Worm (Caenorhabditis elegans) whole organism, L4 larva: Measurements from ENCODE around the gene srw-140.

Experiments
- attf-4 ChIP-seq: sonication (generic microtip); optimal IDR thresholded peaks from 3 replicates; lab custom pipeline; 2017; ENCODE audit warnings: missing biosample characterization, missing genetic modification characterization
- fos-1 ChIP-seq: fragments of 150-350 bp; optimal IDR thresholded peaks from 2 replicates; lab custom pipeline; 2014; ENCODE audit warnings: missing biosample characterization, missing genetic modification characterization
- nhr-77 ChIP-seq: fragments of 150-350 bp; optimal IDR thresholded peaks from 2 replicates; lab custom pipeline; 2014; ENCODE audit warnings: missing biosample characterization, missing genetic modification characterization

DNA sequence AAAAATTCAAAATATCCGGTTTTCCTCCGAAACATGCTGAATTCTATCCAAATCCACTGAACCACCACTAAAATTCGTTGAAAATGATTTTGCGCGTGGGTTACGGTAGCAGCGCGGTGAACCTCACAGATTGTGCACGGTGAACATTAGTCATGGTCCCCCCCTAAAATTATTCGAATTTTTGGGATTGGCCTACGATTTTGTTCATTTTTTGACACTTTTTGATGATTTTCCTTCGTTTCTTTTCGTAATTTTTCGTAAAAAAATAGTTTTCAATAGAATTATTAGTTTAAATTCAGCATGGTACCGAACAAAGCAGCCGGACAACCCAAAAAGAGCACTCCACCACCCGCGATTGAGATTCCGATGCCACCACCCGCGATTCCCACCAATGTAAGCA is 16.1 kb downstream of the srw-140 start, which contains the start of gene C03A7.2:
- TF ChIP-seq attf-4 (tag; lab: Kevin White, UChicago) (no peak), nhr-77 (tag; lab: Kevin White, UChicago) (no peak), fos-1 (tag; lab: Kevin White, UChicago) (no peak)
